Fruit fly (Drosophila melanogaster) whole organism, adult: ENCODE data around the gene glo.

ENCODE experiments used
- CG12768 ChIP-seq: fragments of 200-800 bp; sonication (Bioruptor generic); optimal IDR thresholded peaks from 2 replicates; lab custom pipeline; 2017; ENCODE audit warnings: missing biosample characterization, missing genetic modification characterization, mild to moderate bottlenecking, moderate library complexity, missing genetic modification reagents
- CG14711 ChIP-seq: fragments of 200-800 bp; sonication (Bioruptor generic); optimal IDR thresholded peaks from 2 replicates; lab custom pipeline; 2018; ENCODE audit warnings: missing biosample characterization, mild to moderate bottlenecking, missing genetic modification characterization, moderate library complexity
- CG1620 ChIP-seq: fragments of 200-800 bp; sonication (Bioruptor generic); optimal IDR thresholded peaks from 2 replicates; lab custom pipeline; 2016; ENCODE audit warnings: missing biosample characterization, missing genetic modification characterization
- CG7045 ChIP-seq: fragments of 200-800 bp; sonication (Bioruptor generic); optimal IDR thresholded peaks from 2 replicates; lab custom pipeline; 2017; ENCODE audit warnings: missing biosample characterization, mild to moderate bottlenecking, missing genetic modification characterization
- Clk ChIP-seq: fragments of 200-800 bp; sonication (Bioruptor generic); optimal IDR thresholded peaks from 2 replicates; lab custom pipeline; 2017; ENCODE audit warnings: missing biosample characterization, missing genetic modification characterization
- Crg-1 ChIP-seq: fragments of 200-800 bp; sonication (Bioruptor generic); optimal IDR thresholded peaks from 2 replicates; lab custom pipeline; 2016; ENCODE audit warnings: missing biosample characterization, missing genetic modification characterization
- Mnt ChIP-seq: fragments of 200-800 bp; sonication (Bioruptor generic); optimal IDR thresholded peaks from 2 replicates; lab custom pipeline; 2016; ENCODE audit warnings: missing biosample characterization, mild to moderate bottlenecking, missing genetic modification characterization
- bab1 ChIP-seq: fragments of 200-800 bp; sonication (Bioruptor generic); optimal IDR thresholded peaks from 3 replicates; lab custom pipeline; 2019; ENCODE audit warnings: missing biosample characterization, mild to moderate bottlenecking, missing genetic modification characterization, moderate library complexity
- cnc ChIP-seq, 2 experiments: fragments of >200 bp; optimal IDR thresholded peaks; 2 replicates each; lab custom pipeline; 2017
- ovo ChIP-seq: fragments of 200-800 bp; sonication (Bioruptor generic); optimal IDR thresholded peaks from 2 replicates; lab custom pipeline; 2016; ENCODE audit warnings: missing biosample characterization, missing genetic modification characterization
- toe ChIP-seq: fragments of 200-800 bp; sonication (Bioruptor generic); optimal IDR thresholded peaks from 2 replicates; lab custom pipeline; 2016; ENCODE audit warnings: missing biosample characterization, missing genetic modification characterization

DNA sequence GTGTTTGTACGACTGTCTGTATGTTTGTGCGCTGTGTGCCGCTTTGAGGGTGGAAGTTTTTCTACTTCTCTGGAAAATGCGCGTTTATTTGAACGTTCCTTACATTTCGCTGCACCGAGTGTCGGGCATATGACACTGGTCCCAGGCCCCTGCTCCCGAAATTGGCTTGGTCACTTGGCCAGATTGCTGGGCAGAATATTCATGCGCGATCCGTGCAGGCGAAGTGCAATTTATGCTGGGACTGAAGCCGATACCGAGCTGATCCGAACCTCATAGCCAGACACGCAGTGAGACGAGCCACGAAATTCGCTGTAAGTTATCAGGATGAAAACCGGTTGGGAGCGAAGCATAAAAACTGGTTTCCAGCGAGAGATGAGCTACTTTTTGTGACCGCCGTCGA lies 40.3 kb downstream of the glo start:
- TF ChIP-seq cnc (optimal IDR thresholded peaks at IDR 0.05; lab: Kevin White, UChicago) = no peak
- no peak for TF ChIP-seq bab1 (GFP tag; lab: Kevin White, UChicago)
- TF ChIP-seq Mnt (GFP tag; lab: Kevin White, UChicago) = no peak
- no peak for TF ChIP-seq ovo (GFP tag; lab: Kevin White, UChicago)
- no peak for TF ChIP-seq CG1620 (GFP tag; lab: Kevin White, UChicago)
- TF ChIP-seq Crg-1 (GFP tag; lab: Kevin White, UChicago) = no peak
- TF ChIP-seq CG12768 (GFP tag; lab: Kevin White, UChicago) = no peak
- no peak for TF ChIP-seq Clk (GFP tag; lab: Kevin White, UChicago)
- no peak for TF ChIP-seq CG7045 (GFP tag; lab: Kevin White, UChicago)
- no peak for TF ChIP-seq CG14711
- no peak for TF ChIP-seq toe
